Worm (Caenorhabditis elegans) whole organism, L4/young adult: Measurements from ENCODE around the gene F36G9.3.
"Not testable (repeated sequence)": the region's sequence is repeated elsewhere in the genome, so short reads cannot be mapped to it uniquely, and the experiment has no call there.

ENCODE experiments used
- W03F9.2 ChIP-seq: fragments of 150-350 bp; optimal IDR thresholded peaks from 2 replicates; lab custom pipeline; 2014; ENCODE audit warnings: missing biosample characterization, missing genetic modification characterization
- dao-5 ChIP-seq: sonication (generic microtip); optimal IDR thresholded peaks from 2 replicates; lab custom pipeline; 2016; ENCODE audit warnings: missing genotype, missing genetic modification characterization, moderate library complexity, missing compliant biosample characterization
- him-1 ChIP-seq: sonication (generic microtip); optimal IDR thresholded peaks from 2 replicates; lab custom pipeline; 2016; ENCODE audit warnings: missing genotype, missing genetic modification reagents, missing genetic modification characterization, missing compliant biosample characterization

F36G9.3 gene

DNA sequence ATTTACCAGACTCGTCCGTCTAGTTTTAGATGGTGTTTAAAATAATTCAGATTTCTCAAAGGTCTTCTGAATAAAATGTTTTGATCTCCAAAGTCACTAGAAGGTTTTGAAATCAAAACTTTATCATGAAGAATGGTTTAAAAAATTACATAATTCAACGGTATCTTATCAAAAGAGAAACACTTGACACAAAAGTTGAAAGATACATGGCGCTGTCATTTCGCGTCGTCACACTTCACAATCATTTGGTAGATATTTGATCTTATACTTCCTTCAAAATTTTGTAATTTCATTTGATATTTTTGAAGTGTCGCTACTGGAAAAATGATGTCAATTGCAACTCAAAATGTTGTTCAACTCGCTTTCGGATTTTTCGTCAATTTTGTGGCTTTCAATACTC lies at the start of gene F36G9.3:
Gene F36G9.3 (plus strand): TSS at position 301 of the 400 bp plus-strand sequence.
- TF ChIP-seq dao-5 (tag; lab: Kevin White, UChicago) (no peak), him-1 (tag; lab: Kevin White, UChicago) (no peak), W03F9.2 (tag; lab: Kevin White, UChicago) (no peak)

DNA sequence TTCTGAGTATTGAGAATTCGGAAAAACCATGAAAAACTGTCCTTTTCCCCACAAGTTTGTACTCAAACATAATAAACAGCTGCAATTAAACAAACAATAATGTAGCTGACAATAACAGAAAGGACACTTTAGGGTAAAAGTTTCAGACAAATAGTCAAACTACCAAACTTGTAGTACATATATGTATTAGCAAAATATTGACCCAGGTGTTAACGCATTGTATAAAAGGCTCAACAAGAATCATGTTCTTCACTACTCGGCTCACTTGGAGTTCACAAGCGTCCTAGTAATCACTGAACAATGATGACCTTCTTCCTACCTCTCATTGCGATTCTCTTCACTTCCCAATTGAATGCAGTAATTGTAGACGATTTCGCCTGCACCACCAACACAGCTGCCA lies 45.4 kb upstream of the F36G9.3 start, which contains the start of gene F35E8.6:
Gene F35E8.6 (plus strand): TSS at position 301 of the 400 bp plus-strand sequence.
- TF ChIP-seq him-1 (tag; lab: Kevin White, UChicago) (no peak), W03F9.2 (tag; lab: Kevin White, UChicago) (no peak), dao-5 (tag; lab: Kevin White, UChicago) (no peak)

DNA sequence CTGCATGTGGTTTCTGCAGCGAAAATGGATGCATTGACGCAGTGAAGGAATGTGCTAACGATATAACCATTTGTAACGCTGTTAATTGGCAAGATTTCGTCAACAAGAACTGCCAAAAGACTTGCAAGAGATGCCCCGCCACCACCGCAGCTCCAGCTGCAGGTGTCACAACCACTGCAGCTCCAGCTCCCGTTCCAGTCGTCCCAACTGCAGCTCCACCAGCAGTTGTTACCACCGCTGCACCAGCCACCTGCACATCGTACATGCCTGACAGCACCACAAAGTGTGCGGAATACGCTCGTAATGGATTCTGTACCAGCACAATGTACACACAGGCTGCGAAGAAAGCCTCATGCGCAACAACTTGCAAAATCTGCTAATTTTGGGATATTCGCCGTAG lies 44.5 kb upstream of the F36G9.3 start:
- TF ChIP-seq dao-5 (tag; lab: Kevin White, UChicago) (no peak), him-1 (tag; lab: Kevin White, UChicago) (no peak), W03F9.2 (tag; lab: Kevin White, UChicago) (no peak)

DNA sequence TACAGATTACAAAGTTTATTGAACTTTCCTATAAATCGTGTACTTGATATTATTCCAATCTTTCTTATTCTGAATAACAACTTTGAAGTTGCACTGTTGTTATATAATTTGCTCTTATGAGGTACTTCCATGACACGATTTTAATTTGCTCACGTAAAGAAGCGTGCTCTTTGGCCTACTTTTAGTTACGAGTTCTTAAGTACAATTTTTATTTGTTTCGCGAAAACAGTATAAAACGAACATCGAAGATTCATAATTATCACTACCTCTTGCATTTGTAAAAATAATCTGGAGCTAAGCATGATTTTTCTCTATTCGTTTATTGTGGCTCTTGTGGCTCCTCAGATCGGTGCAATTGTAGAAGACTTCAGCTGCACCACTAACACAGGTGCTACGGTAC lies 43.5 kb upstream of the F36G9.3 start, which contains the start of gene F35E8.7:
Gene F35E8.7 (plus strand): TSS at position 301 of the 400 bp plus-strand sequence.
- TF ChIP-seq him-1 (tag; lab: Kevin White, UChicago) = no peak
- TF ChIP-seq W03F9.2 (tag; lab: Kevin White, UChicago) = no peak
- TF ChIP-seq dao-5 (tag; lab: Kevin White, UChicago) = no peak

DNA sequence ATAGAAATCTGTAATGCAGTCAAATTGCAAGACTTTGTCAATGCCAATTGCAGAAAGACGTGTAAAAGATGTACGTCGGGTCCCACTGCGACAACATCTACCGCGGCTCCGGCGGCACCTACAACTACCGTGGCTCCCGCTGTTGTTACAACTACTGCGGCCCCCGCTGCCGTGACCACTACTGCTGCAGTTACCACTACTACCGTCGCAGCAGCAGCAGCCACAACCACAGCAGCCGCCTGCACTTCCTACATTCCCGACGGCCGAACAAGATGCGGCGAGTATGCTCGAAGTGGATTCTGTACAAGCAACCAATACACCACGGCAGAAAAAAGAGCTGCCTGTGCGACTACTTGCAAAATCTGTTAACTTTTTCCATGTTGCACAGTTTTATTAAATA lies 42.4 kb upstream of the F36G9.3 start:
- TF ChIP-seq dao-5 (tag; lab: Kevin White, UChicago) (no peak), him-1 (tag; lab: Kevin White, UChicago) (no peak), W03F9.2 (tag; lab: Kevin White, UChicago) (no peak)

DNA sequence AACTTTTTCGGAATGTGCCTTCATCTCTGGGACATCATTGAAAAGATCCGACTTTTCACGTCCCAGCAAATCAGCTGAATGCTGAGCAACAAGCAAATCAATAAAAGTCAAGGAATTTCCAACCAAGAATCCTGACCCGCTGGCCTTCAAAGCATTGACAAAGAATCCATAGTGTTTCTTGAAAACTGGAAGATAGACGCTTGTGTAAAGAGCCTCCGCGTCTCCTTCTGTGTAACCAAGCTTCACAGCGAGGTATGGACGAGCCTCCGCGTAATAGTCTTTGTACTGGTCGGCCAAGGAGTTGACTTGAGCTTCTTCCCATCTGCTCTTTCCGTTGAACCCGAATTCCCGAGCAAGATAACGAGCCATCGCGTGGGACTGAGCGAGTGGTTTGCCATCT lies 41.9 kb upstream of the F36G9.3 start:
- TF ChIP-seq him-1 (tag; lab: Kevin White, UChicago) (no peak), W03F9.2 (tag; lab: Kevin White, UChicago) (no peak), dao-5 (tag; lab: Kevin White, UChicago) (no peak)

DNA sequence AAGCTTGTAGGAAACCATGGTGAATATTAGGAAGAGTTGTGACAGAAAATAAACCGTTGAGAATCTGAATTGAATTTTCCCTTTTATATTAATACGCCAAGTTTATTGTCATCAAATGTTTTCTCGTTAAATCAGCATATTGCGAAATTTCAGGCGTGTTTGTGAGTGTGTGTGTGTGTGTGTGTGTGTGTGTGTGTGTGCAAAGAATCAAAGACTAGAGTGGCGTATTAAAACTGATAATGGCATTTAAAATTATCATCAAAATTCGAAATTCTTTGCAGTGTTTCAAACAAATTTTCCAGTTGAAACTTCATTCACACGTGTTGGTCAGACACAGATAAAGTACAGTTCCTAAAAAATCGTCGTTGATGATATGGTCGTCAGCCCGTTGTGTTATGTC lies 41.3 kb upstream of the F36G9.3 start, which contains the start of gene gst-38:
Gene gst-38 (minus strand): TSS at position 152 of the 400 bp plus-strand sequence.
- TF ChIP-seq dao-5 (tag; lab: Kevin White, UChicago) (no peak), W03F9.2 (tag; lab: Kevin White, UChicago) (no peak), him-1 (tag; lab: Kevin White, UChicago) (no peak)

DNA sequence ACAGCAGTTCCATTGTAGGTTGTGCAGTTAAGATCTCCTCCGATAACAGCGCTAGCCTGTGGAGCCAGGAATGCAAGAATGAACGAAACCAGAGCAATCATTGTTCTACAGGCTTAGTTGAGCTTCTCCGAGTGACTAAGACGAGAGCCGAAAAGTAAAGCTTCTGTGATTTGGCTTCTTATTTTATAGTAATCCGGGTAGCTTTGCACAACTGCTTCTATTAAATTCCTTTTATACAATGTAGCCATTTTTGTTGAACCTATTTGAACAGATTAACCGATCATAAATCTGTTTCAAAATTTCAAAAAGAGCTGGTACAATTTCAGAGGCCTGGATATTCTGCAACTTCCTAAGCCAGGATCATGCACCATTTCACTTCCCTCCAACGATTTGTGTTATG lies 39.7 kb upstream of the F36G9.3 start, which contains the start of gene F35E8.9:
Gene F35E8.9 (minus strand): TSS at position 101 of the 400 bp plus-strand sequence.
- TF ChIP-seq W03F9.2 (tag; lab: Kevin White, UChicago) = no peak
- TF ChIP-seq dao-5 (tag; lab: Kevin White, UChicago) = no peak

DNA sequence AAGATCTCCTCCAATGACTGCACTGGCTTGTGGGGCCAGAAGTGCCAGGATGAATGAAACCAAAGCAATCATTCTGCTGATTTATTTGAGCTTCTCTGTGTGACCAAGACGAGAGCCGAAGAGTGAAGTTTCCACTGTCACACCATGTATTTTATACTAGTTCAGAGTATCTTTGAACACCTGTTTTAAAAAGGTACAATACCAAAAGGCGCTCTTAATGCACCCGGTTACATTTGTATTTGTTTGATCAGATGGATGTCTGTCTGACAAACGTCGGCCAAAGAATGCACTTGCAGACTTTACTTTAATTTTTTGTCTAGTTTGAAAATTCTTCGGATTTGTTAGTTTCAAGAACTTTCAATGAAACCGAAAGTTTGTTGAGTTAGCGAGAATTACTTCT lies 36.9 kb upstream of the F36G9.3 start, which contains the start of gene F35E8.10:
Gene F35E8.10 (minus strand): TSS at position 101 of the 400 bp plus-strand sequence.
- TF ChIP-seq him-1 (tag; lab: Kevin White, UChicago) (no peak), dao-5 (tag; lab: Kevin White, UChicago) (no peak), W03F9.2 (tag; lab: Kevin White, UChicago) (no peak)

DNA sequence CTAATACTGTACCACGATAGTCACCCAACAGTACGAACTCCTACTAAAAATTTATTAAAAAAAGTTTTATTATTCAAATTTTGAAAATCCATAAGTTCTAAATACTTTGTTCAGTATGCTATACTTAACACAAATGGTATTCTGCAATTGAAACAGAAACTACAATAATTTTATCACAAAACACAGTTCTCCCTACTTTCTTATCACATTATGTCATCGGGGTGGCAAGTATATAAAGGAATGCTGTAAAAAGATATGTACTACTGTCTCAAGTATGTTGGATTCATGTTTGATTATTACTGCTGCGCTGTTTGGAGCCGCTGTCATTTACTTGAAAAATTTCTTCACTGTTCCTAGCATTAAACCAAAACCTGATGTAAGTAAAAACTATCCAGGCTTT lies 36.1 kb upstream of the F36G9.3 start, which contains the start of gene cdr-1:
Gene cdr-1 (plus strand): TSS at position 208 of the 400 bp plus-strand sequence.
- no peak for TF ChIP-seq W03F9.2 (tag; lab: Kevin White, UChicago)
- TF ChIP-seq dao-5 (tag; lab: Kevin White, UChicago) = no peak
- TF ChIP-seq him-1 (tag; lab: Kevin White, UChicago) = no peak

DNA sequence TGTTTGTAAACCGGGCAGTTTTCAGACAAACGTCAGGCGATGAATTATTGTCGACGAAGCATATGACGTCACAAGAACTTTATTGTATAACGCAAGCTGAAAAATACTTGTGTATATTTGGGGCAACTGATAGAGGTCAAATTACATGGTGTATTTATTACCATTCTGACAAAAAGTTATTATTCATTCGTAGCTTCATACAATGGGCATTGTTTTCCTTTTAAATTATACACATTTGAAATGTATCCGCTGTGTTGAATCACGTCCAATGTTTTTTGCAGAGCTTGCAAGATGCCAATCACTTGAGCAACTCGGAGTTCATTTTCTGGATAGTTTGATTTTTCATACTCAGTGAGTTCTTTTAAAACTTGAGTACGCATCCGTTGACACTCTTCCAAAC lies 34.2 kb upstream of the F36G9.3 start, which contains the start of gene F35E8.13:
Gene F35E8.13 (plus strand): TSS at position 301 of the 400 bp plus-strand sequence.
- TF ChIP-seq dao-5 (tag; lab: Kevin White, UChicago) (no peak), him-1 (tag; lab: Kevin White, UChicago) (no peak), W03F9.2 (tag; lab: Kevin White, UChicago) (no peak)

DNA sequence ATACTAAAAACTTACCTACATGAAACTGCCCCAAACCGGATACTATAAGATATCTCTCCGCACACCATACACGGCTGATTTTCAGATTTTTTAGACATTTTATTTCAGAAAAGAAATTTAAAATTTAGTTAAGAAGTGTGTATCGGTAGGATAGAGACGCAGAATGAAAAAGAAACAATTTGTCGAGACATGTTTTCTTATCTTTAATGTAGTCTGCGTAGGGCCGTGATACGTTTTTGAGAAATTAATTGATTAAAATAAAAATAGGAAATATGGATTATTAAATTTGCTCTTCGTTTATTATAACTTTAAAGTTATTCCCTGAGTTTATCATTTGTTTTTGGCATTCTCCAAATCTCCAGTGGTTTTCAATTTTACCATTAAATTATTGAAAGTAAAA lies 32.9 kb upstream of the F36G9.3 start, which contains the start of gene nhr-108:
Gene nhr-108 (minus strand): TSS at position 166 of the 400 bp plus-strand sequence.
- TF ChIP-seq dao-5 (tag; lab: Kevin White, UChicago) (no peak), W03F9.2 (tag; lab: Kevin White, UChicago) (no peak), him-1 (tag; lab: Kevin White, UChicago) (no peak)

DNA sequence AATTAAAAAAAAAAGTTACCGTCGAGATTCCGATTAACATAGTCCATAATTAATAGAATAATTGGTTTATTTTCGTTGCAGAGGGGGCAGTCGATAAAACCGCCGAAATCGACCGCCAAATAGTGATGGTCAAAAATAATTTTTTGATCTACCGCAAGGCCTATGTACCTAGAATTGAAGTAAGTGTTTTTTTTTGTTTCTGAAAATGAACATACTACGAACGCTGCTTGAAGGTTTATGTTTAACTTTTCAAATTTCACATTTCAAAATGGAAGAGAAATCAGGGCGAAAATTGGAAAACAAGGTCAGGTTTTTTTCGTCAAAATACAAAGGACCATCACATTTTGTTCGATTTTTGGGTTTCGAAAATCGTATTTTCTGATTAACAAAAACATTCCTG lies 28.9 kb upstream of the F36G9.3 start, which contains the start of gene pzf-1:
Gene pzf-1 (minus strand): TSS at position 101 of the 400 bp plus-strand sequence.
- TF ChIP-seq W03F9.2 (tag; lab: Kevin White, UChicago) (no peak), him-1 (tag; lab: Kevin White, UChicago) (no peak), dao-5 (tag; lab: Kevin White, UChicago) (no peak)

DNA sequence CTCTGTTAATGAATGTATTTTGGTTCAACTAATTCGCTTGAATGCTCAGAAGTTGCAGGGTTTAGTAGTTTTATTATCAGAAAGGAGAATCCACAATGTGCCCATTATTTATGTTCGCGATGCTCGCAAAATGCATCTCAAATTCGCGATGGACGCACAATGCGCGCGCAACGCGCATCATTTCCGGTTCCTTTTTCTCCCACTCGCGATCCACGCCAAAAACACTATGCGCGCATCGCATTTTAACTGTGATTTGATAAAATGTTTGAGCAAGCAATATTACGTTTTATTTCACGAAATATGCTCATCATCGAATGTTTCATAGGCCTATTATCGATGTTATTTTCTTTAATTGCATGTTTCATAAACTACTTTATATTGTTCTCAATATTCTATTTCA lies 27.3 kb upstream of the F36G9.3 start, which contains the start of gene srbc-77:
Gene srbc-77 (plus strand): TSS at position 301 of the 400 bp plus-strand sequence.
- TF ChIP-seq him-1, dao-5, W03F9.2 (tag; lab: Kevin White, UChicago): not testable (repeated sequence)
